Worm (Caenorhabditis elegans): ENCODE data around the gene Y37B11A.3.
A peak's percentile ranks its signal among the peaks of the same experiment; 100 is the strongest.

Gene Y37B11A.3

ce11 chrIII:5758519-5759099 is 26.5 kb downstream of the Y37B11A.3 start (continued):
- TF ChIP-seq Y67H2A.10 (GFP tag; conservative IDR thresholded peaks at IDR 0.05) (no peak), zfh-2 (GFP tag; conservative IDR thresholded peaks at IDR 0.05) (peak; percentile 28; the same call in 1 of the 2 replicates), F52B5.7 (tag; optimal IDR thresholded peaks at IDR 0.05) (no peak), ceh-27 (GFP tag; optimal IDR thresholded peaks at IDR 0.05) (peak; percentile 17)

ce11 chrIII:5757492-5758045 is 27.6 kb downstream of the Y37B11A.3 start:
- no peak for TF ChIP-seq pbrm-1 (GFP tag; IDR thresholded peaks at IDR 0.05)
- no peak for TF ChIP-seq bed-1 (GFP tag; IDR thresholded peaks at IDR 0.05)
- no peak for TF ChIP-seq snpc-1.1 (tag; optimal IDR thresholded peaks at IDR 0.05; ENCODE audit: insufficient read depth)

ce11 chrIII:5755204-5755603 is 29.9 kb downstream of the Y37B11A.3 start, which contains the start of gene ida-1:
Gene ida-1, plus strand, starts transcription at chrIII:5755539.
- TF ChIP-seq F23B12.7 (tag; optimal IDR thresholded peaks at IDR 0.05; ENCODE audit: insufficient read depth) (no peak), Y53G8AR.9 (GFP tag; conservative IDR thresholded peaks at IDR 0.05) (no peak), lin-40 (tag; optimal IDR thresholded peaks at IDR 0.05) (no peak), K12H6.12 (tag; optimal IDR thresholded peaks at IDR 0.05) (peak; percentile 60), ztf-28 (GFP tag; IDR thresholded peaks at IDR 0.05) (no peak), attf-6 (GFP tag; IDR thresholded peaks at IDR 0.05) (no peak), snpc-1.1 (tag; optimal IDR thresholded peaks at IDR 0.05; ENCODE audit: insufficient read depth) (no peak), ceh-40 (GFP tag; IDR thresholded peaks at IDR 0.05) (no peak), F10E7.11 (tag; optimal IDR thresholded peaks at IDR 0.05) (no peak), mcd-1 (GFP tag; IDR thresholded peaks at IDR 0.05) (peak; percentile 63), F52B5.7 (tag; optimal IDR thresholded peaks at IDR 0.05) (no peak), ztf-3 (GFP tag; optimal IDR thresholded peaks at IDR 0.05) (no peak), C17E4.6 (GFP tag; IDR thresholded peaks at IDR 0.05) (no peak), ceh-27 (GFP tag; optimal IDR thresholded peaks at IDR 0.05) (peak; percentile 28), hmg-1.2 (GFP tag; IDR thresholded peaks at IDR 0.05) (peak; percentile 65), lin-26 (GFP tag; IDR thresholded peaks at IDR 0.05) (no peak)

ce11 chrIII:5750503-5750902 is 34.6 kb downstream of the Y37B11A.3 start:
- TF ChIP-seq hsf-1 (GFP tag; IDR thresholded peaks at IDR 0.05) (no peak), madf-6 (GFP tag; IDR thresholded peaks at IDR 0.05) (no peak), madf-8 (GFP tag; conservative IDR thresholded peaks at IDR 0.05) (no peak), nfya-1 (tag; optimal IDR thresholded peaks at IDR 0.05; ENCODE audit: borderline replicate concordance, insufficient read depth) (no peak), madf-10 (tag; optimal IDR thresholded peaks at IDR 0.05) (no peak), ZK185.1 (tag; optimal IDR thresholded peaks at IDR 0.05; ENCODE audit: poor library complexity, severe bottlenecking) (no peak), F39B2.1 (GFP tag; IDR thresholded peaks at IDR 0.05) (no peak), lin-35 (GFP tag; optimal IDR thresholded peaks at IDR 0.05) (no peak), tlf-1 (GFP tag; optimal IDR thresholded peaks at IDR 0.05) (no peak), snpc-1.1 (tag; optimal IDR thresholded peaks at IDR 0.05; ENCODE audit: insufficient read depth) (no peak), let-526 (GFP tag; IDR thresholded peaks at IDR 0.05) (no peak), B0261.1 (tag; optimal IDR thresholded peaks at IDR 0.05) (no peak), pbrm-1 (GFP tag; IDR thresholded peaks at IDR 0.05) (no peak), B0035.1 (tag; optimal IDR thresholded peaks at IDR 0.05) (no peak)
